Worm (Caenorhabditis elegans) whole organism, young adult: ENCODE measurements around the gene F17E9.16.

Source experiments
- bed-2 ChIP-seq: fragments of 200-800 bp; sonication (Bioruptor generic); IDR thresholded peaks from 2 replicates; pipeline ENCODE4 v1.3.6; 2022; ENCODE audit warnings: missing genetic modification reagents, missing genetic modification characterization, missing compliant biosample characterization
- pha-4 ChIP-seq: fragments of 150-350 bp; sonication (generic microtip); optimal IDR thresholded peaks from 2 replicates; lab custom pipeline; 2014; ENCODE audit warnings: missing biosample characterization, missing genetic modification reagents, missing genetic modification characterization

ce11 chrIV:8359716-8360407, 7.7 kb downstream of the F17E9.16 start, which contains the start of gene D2096.5:
- TF ChIP-seq pha-4 (tag; lab: Kevin White, UChicago) (no peak), bed-2 (GFP tag; lab: Robert Waterston, UW) (no peak)
